Worm (Caenorhabditis elegans) whole organism, midembryonic: ENCODE data around the gene F35A5.8.

Source experiments
- T22C8.4 ChIP-seq: fragments of 200-800 bp; sonication (Bioruptor generic); IDR thresholded peaks from 2 replicates; pipeline ENCODE4 v1.3.6; 2022; ENCODE audit warnings: missing genetic modification characterization, missing compliant biosample characterization
- cog-1 ChIP-seq: sonication (generic microtip); optimal IDR thresholded peaks from 2 replicates; lab custom pipeline; 2016; ENCODE audit warnings: missing genetic modification characterization, missing compliant biosample characterization
- flt-1 ChIP-seq: fragments of 200-800 bp; sonication (Bioruptor generic); IDR thresholded peaks from 2 replicates; pipeline ENCODE4 v1.3.6; 2022; ENCODE audit warnings: missing genetic modification characterization, missing compliant biosample characterization
- klf-2 ChIP-seq: fragments of 200-800 bp; sonication (Bioruptor generic); conservative IDR thresholded peaks from 2 replicates; pipeline ENCODE4 v1.3.6; 2022; ENCODE audit warnings: missing genetic modification reagents, missing genetic modification characterization, missing compliant biosample characterization
- med-1 ChIP-seq: sonication (generic microtip); optimal IDR thresholded peaks from 2 replicates; lab custom pipeline; 2017; ENCODE audit warnings: missing genetic modification characterization, mild to moderate bottlenecking, missing compliant biosample characterization, antibody characterized with exemption, missing genetic modification reagents; ENCODE audit not compliant: insufficient read depth
- ref-1 ChIP-seq: fragments of 200-800 bp; sonication (Bioruptor generic); conservative IDR thresholded peaks from 2 replicates; pipeline ENCODE4 v1.3.6; 2022; ENCODE audit warnings: missing genetic modification reagents, missing genetic modification characterization, missing compliant biosample characterization
- tab-1 ChIP-seq: fragments of 200-800 bp; sonication (Bioruptor generic); IDR thresholded peaks from 2 replicates; pipeline ENCODE4 v1.3.6; 2022; ENCODE audit warnings: missing genetic modification characterization, missing compliant biosample characterization
- ztf-23 ChIP-seq: fragments of 200-800 bp; sonication (Bioruptor generic); IDR thresholded peaks from 2 replicates; pipeline ENCODE4 v1.3.6; 2022; ENCODE audit warnings: missing genetic modification reagents, missing genetic modification characterization, missing compliant biosample characterization
- ztf-29 ChIP-seq: fragments of 200-800 bp; sonication (Bioruptor generic); IDR thresholded peaks from 2 replicates; pipeline ENCODE4 v1.3.6; 2022; ENCODE audit warnings: missing genetic modification reagents, missing genetic modification characterization, missing compliant biosample characterization

The F35A5.8 gene

ce11 chrX:3795642-3796041 lies 7.6 kb downstream of the F35A5.8 start, which contains the start of gene F35A5.5:
F35A5.5 (minus strand) TSS chrX:3795742.
- TF ChIP-seq tab-1 (GFP tag; lab: Robert Waterston, UW): no peak
- no peak for TF ChIP-seq ztf-23 (GFP tag; lab: Robert Waterston, UW)
- TF ChIP-seq klf-2 (GFP tag; lab: Robert Waterston, UW): no peak
- no peak for TF ChIP-seq ref-1 (GFP tag; lab: Robert Waterston, UW)
- TF ChIP-seq ztf-29 (GFP tag; lab: Robert Waterston, UW): no peak
- TF ChIP-seq cog-1 (tag; lab: Kevin White, UChicago): no peak
- no peak for TF ChIP-seq T22C8.4 (GFP tag; lab: Robert Waterston, UW)
- no peak for TF ChIP-seq med-1 (GFP tag; lab: Kevin White, UChicago)
- no peak for TF ChIP-seq flt-1 (GFP tag; lab: Robert Waterston, UW)

ce11 chrX:3794161-3794560 lies 9.1 kb downstream of the F35A5.8 start:
- TF ChIP-seq ztf-29 (GFP tag; lab: Robert Waterston, UW) (no peak), tab-1 (GFP tag; lab: Robert Waterston, UW) (no peak), klf-2 (GFP tag; lab: Robert Waterston, UW) (no peak), flt-1 (GFP tag; lab: Robert Waterston, UW) (no peak), med-1 (GFP tag; lab: Kevin White, UChicago) (no peak), cog-1 (tag; lab: Kevin White, UChicago) (no peak), ref-1 (GFP tag; lab: Robert Waterston, UW) (no peak), ztf-23 (GFP tag; lab: Robert Waterston, UW) (no peak)

ce11 chrX:3793389-3793788 lies 9.9 kb downstream of the F35A5.8 start:
- TF ChIP-seq ref-1 (GFP tag; lab: Robert Waterston, UW) (no peak), klf-2 (GFP tag; lab: Robert Waterston, UW) (no peak), cog-1 (tag; lab: Kevin White, UChicago) (no peak), tab-1 (GFP tag; lab: Robert Waterston, UW) (no peak)

- TF ChIP-seq klf-2 (GFP tag; lab: Robert Waterston, UW) (no peak), ref-1 (GFP tag; lab: Robert Waterston, UW) (no peak), T22C8.4 (GFP tag; lab: Robert Waterston, UW) (no peak), flt-1 (GFP tag; lab: Robert Waterston, UW) (no peak), med-1 (GFP tag; lab: Kevin White, UChicago) (no peak), tab-1 (GFP tag; lab: Robert Waterston, UW) (no peak), ztf-29 (GFP tag; lab: Robert Waterston, UW) (no peak), cog-1 (tag; lab: Kevin White, UChicago) (no peak)
Measured at ce11 chrX:3792715-3793114, 10.5 kb downstream of the F35A5.8 start, which contains the start of gene idpp-5. idpp-5 (minus strand) TSS chrX:3792815.

ce11 chrX:3791098-3791497 lies 12.2 kb downstream of the F35A5.8 start:
- TF ChIP-seq klf-2 (GFP tag; lab: Robert Waterston, UW) (no peak), ztf-23 (GFP tag; lab: Robert Waterston, UW) (no peak), tab-1 (GFP tag; lab: Robert Waterston, UW) (no peak), ztf-29 (GFP tag; lab: Robert Waterston, UW) (no peak), cog-1 (tag; lab: Kevin White, UChicago) (no peak), ref-1 (GFP tag; lab: Robert Waterston, UW) (no peak), med-1 (GFP tag; lab: Kevin White, UChicago) (no peak), T22C8.4 (GFP tag; lab: Robert Waterston, UW) (no peak), flt-1 (GFP tag; lab: Robert Waterston, UW) (no peak)

- TF ChIP-seq flt-1 (GFP tag; lab: Robert Waterston, UW): no peak
- TF ChIP-seq tab-1 (GFP tag; lab: Robert Waterston, UW): 0 out of 2 replicates have a peak, but pooled peaks have one; percentile 6
Measured at ce11 chrX:3788483-3788882, 14.8 kb downstream of the F35A5.8 start.

- TF ChIP-seq ref-1 (GFP tag; lab: Robert Waterston, UW) (no peak), ztf-23 (GFP tag; lab: Robert Waterston, UW) (no peak), cog-1 (tag; lab: Kevin White, UChicago) (no peak), flt-1 (GFP tag; lab: Robert Waterston, UW) (no peak), med-1 (GFP tag; lab: Kevin White, UChicago) (no peak), klf-2 (GFP tag; lab: Robert Waterston, UW) (no peak), T22C8.4 (GFP tag; lab: Robert Waterston, UW) (no peak), tab-1 (GFP tag; lab: Robert Waterston, UW) (no peak), ztf-29 (GFP tag; lab: Robert Waterston, UW) (no peak)
Measured at ce11 chrX:3787431-3788076, 15.7 kb downstream of the F35A5.8 start, which contains the start of gene pmpl-1. pmpl-1 (plus strand) TSS chrX:3788026.

- TF ChIP-seq ztf-23 (GFP tag; lab: Robert Waterston, UW) (no peak), T22C8.4 (GFP tag; lab: Robert Waterston, UW) (no peak), ref-1 (GFP tag; lab: Robert Waterston, UW) (no peak), flt-1 (GFP tag; lab: Robert Waterston, UW) (no peak), klf-2 (GFP tag; lab: Robert Waterston, UW) (no peak), tab-1 (GFP tag; lab: Robert Waterston, UW) (no peak), ztf-29 (GFP tag; lab: Robert Waterston, UW) (no peak), cog-1 (tag; lab: Kevin White, UChicago) (no peak), med-1 (GFP tag; lab: Kevin White, UChicago) (no peak)
Measured at ce11 chrX:3785111-3785808, 18.0 kb downstream of the F35A5.8 start.
